Worm (Caenorhabditis elegans) whole organism, L4 larva: ENCODE results near the gene acs-19.
A peak's percentile ranks its signal among the peaks of the same experiment; 100 is the strongest.

ENCODE experiments used
- F10B5.3 ChIP-seq: sonication (generic microtip); optimal IDR thresholded peaks from 2 replicates; lab custom pipeline; 2016; ENCODE audit warnings: mild to moderate bottlenecking, missing genetic modification characterization, missing compliant biosample characterization
- F49E8.2 ChIP-seq: sonication (generic microtip); optimal IDR thresholded peaks from 2 replicates; lab custom pipeline; 2016; ENCODE audit warnings: missing compliant biosample characterization, mild to moderate bottlenecking, missing genetic modification characterization, borderline replicate concordance
- T20F7.1 ChIP-seq: fragments of 200-800 bp; sonication (Bioruptor generic); optimal IDR thresholded peaks from 2 replicates; lab custom pipeline; 2018; ENCODE audit warnings: mild to moderate bottlenecking, missing genetic modification characterization, missing compliant biosample characterization
- Y48G9A.11 ChIP-seq: fragments of 200-800 bp; sonication (Bioruptor generic); IDR thresholded peaks from 2 replicates; pipeline ENCODE4 v1.3.6; 2022; ENCODE audit warnings: missing genetic modification reagents, missing genetic modification characterization, missing compliant biosample characterization
- Y75B8A.6 ChIP-seq: fragments of 200-800 bp; sonication (Bioruptor generic); IDR thresholded peaks from 2 replicates; pipeline ENCODE4 v1.3.6; 2022; ENCODE audit warnings: missing genetic modification reagents, missing genetic modification characterization, missing compliant biosample characterization
- aha-1 ChIP-seq: fragments of 150-350 bp; peaks from one replicate; lab custom pipeline; 2014; ENCODE audit warnings: missing biosample characterization, missing genetic modification characterization
- ama-1 ChIP-seq: fragments of 150-350 bp; optimal IDR thresholded peaks from 2 replicates; lab custom pipeline; 2014; ENCODE audit warnings: inconsistent platforms, mixed read lengths
- ceh-20 ChIP-seq: fragments of 200-800 bp; sonication (Bioruptor generic); IDR thresholded peaks from 2 replicates; pipeline ENCODE4 v1.3.6; 2022; ENCODE audit warnings: missing genetic modification reagents, missing genetic modification characterization, missing compliant biosample characterization
- ceh-62 ChIP-seq: sonication (generic microtip); optimal IDR thresholded peaks from 2 replicates; lab custom pipeline; 2017; ENCODE audit warnings: missing biosample characterization, missing genetic modification characterization
- ceh-82 ChIP-seq: sonication (generic microtip); optimal IDR thresholded peaks from 2 replicates; lab custom pipeline; 2017; ENCODE audit warnings: missing biosample characterization, missing genetic modification characterization
- ces-1 ChIP-seq: fragments of 150-350 bp; sonication (generic microtip); optimal IDR thresholded peaks from 4 replicates; lab custom pipeline; 2014; ENCODE audit warnings: missing biosample characterization, missing genetic modification reagents, missing genetic modification characterization
- cey-2 ChIP-seq: sonication (generic microtip); optimal IDR thresholded peaks from 3 replicates; lab custom pipeline; 2017; ENCODE audit warnings: missing genetic modification characterization, mild to moderate bottlenecking, missing compliant biosample characterization, antibody characterized with exemption, borderline replicate concordance; ENCODE audit not compliant: insufficient read depth
- ctbp-1 ChIP-seq: fragments of 200-800 bp; sonication (Bioruptor generic); IDR thresholded peaks from 2 replicates; pipeline ENCODE4 v1.3.6; 2022; ENCODE audit warnings: missing genetic modification reagents, missing genetic modification characterization, missing compliant biosample characterization
- daf-16 ChIP-seq, 3 experiments: sonication (generic microtip); optimal IDR thresholded peaks; 2 replicates each; lab custom pipeline; 2016 to 2017; ENCODE audit warnings: missing genetic modification characterization in 3 of 3, missing genetic modification reagents in 3 of 3, mild to moderate bottlenecking in 2 of 3, missing compliant biosample characterization in 2 of 3, missing biosample characterization in 1 of 3, moderate library complexity in 1 of 3
- daf-19 ChIP-seq: fragments of 200-800 bp; sonication (Bioruptor generic); conservative IDR thresholded peaks from 2 replicates; pipeline ENCODE4 v1.3.6; 2022; ENCODE audit warnings: missing genetic modification characterization, missing compliant biosample characterization
- daf-8 ChIP-seq: fragments of 200-800 bp; sonication (Bioruptor generic); IDR thresholded peaks from 2 replicates; pipeline ENCODE4 v1.3.6; 2022; ENCODE audit warnings: missing genetic modification characterization, missing compliant biosample characterization
- dmd-9 ChIP-seq: fragments of 200-800 bp; sonication (Bioruptor generic); IDR thresholded peaks from 2 replicates; pipeline ENCODE4 v1.3.6; 2022; ENCODE audit warnings: missing genetic modification reagents, missing genetic modification characterization, missing compliant biosample characterization
- dpl-1 ChIP-seq: fragments of 150-350 bp; optimal IDR thresholded peaks from 2 replicates; lab custom pipeline; 2014; ENCODE audit warnings: missing biosample characterization, missing genetic modification reagents, missing genetic modification characterization
- duxl-1 ChIP-seq: sonication (generic microtip); optimal IDR thresholded peaks from 2 replicates; lab custom pipeline; 2016; ENCODE audit warnings: mild to moderate bottlenecking, missing genetic modification characterization, moderate library complexity, missing compliant biosample characterization; ENCODE audit not compliant: poor library complexity
- dve-1 ChIP-seq: sonication (generic microtip); optimal IDR thresholded peaks from 2 replicates; lab custom pipeline; 2017; ENCODE audit warnings: antibody characterized with exemption, mild to moderate bottlenecking, missing genetic modification characterization, missing compliant biosample characterization; ENCODE audit not compliant: insufficient read depth
- fkh-10 ChIP-seq: fragments of 150-350 bp; optimal IDR thresholded peaks from 2 replicates; lab custom pipeline; 2014; ENCODE audit warnings: missing biosample characterization, missing genetic modification reagents, missing genetic modification characterization
- fos-1 ChIP-seq: fragments of 150-350 bp; optimal IDR thresholded peaks from 2 replicates; lab custom pipeline; 2014; ENCODE audit warnings: missing biosample characterization, missing genetic modification characterization
- gei-8 ChIP-seq: fragments of 200-800 bp; sonication (Bioruptor generic); optimal IDR thresholded peaks from 2 replicates; lab custom pipeline; 2018; ENCODE audit warnings: mild to moderate bottlenecking, missing genetic modification characterization, missing compliant biosample characterization
- hlh-11 ChIP-seq: fragments of 200-800 bp; sonication (Bioruptor generic); optimal IDR thresholded peaks from 2 replicates; lab custom pipeline; 2018; ENCODE audit warnings: mild to moderate bottlenecking, missing genetic modification characterization, missing compliant biosample characterization
- hlh-30 ChIP-seq: sonication (generic microtip); optimal IDR thresholded peaks from 2 replicates; lab custom pipeline; 2017; ENCODE audit warnings: antibody characterized with exemption, mild to moderate bottlenecking, missing genetic modification characterization, missing compliant biosample characterization; ENCODE audit not compliant: insufficient read depth
- hmg-1.1 ChIP-seq: fragments of 200-800 bp; sonication (Bioruptor generic); IDR thresholded peaks from 2 replicates; pipeline ENCODE4 v1.3.6; 2022; ENCODE audit warnings: missing genetic modification reagents, missing genetic modification characterization, missing compliant biosample characterization
- lim-7 ChIP-seq: fragments of 200-800 bp; sonication (Bioruptor generic); IDR thresholded peaks from 2 replicates; pipeline ENCODE4 v1.3.6; 2022; ENCODE audit warnings: missing genetic modification characterization, missing compliant biosample characterization
- lin-1 ChIP-seq: fragments of 200-800 bp; sonication (Bioruptor generic); IDR thresholded peaks from 2 replicates; pipeline ENCODE4 v1.3.6; 2022; ENCODE audit warnings: missing genetic modification reagents, missing genetic modification characterization, missing compliant biosample characterization
- lin-15B ChIP-seq: fragments of 150-350 bp; sonication (generic microtip); optimal IDR thresholded peaks from 3 replicates; lab custom pipeline; 2014; ENCODE audit warnings: missing biosample characterization, missing genetic modification characterization
- lir-3 ChIP-seq: sonication (generic microtip); optimal IDR thresholded peaks from 2 replicates; lab custom pipeline; 2016; ENCODE audit warnings: mild to moderate bottlenecking, missing genetic modification characterization, missing compliant biosample characterization
- lsy-2 ChIP-seq, 2 experiments: fragments of 150-350 bp in 1 of 2; sonication (generic microtip) in 1 of 2; optimal IDR thresholded peaks; 2 replicates each; lab custom pipeline; 2014 to 2017; ENCODE audit warnings: missing biosample characterization in 2 of 2, missing genetic modification characterization in 2 of 2
- madf-9 ChIP-seq: fragments of 200-800 bp; sonication (Bioruptor generic); conservative IDR thresholded peaks from 2 replicates; pipeline ENCODE4 v1.3.6; 2022; ENCODE audit warnings: missing genetic modification reagents, missing genetic modification characterization, missing compliant biosample characterization
- mdt-29 ChIP-seq: fragments of 200-800 bp; sonication (Bioruptor generic); IDR thresholded peaks from 2 replicates; pipeline ENCODE4 v1.3.6; 2022; ENCODE audit warnings: missing genetic modification reagents, missing genetic modification characterization, missing compliant biosample characterization
- mep-1 ChIP-seq: fragments of 150-350 bp; sonication (generic microtip); optimal IDR thresholded peaks from 3 replicates; lab custom pipeline; 2014; ENCODE audit warnings: missing biosample characterization, missing genetic modification characterization
- mxl-2 ChIP-seq: fragments of 200-800 bp; sonication (Bioruptor generic); conservative IDR thresholded peaks from 2 replicates; pipeline ENCODE4 v1.3.6; 2022; ENCODE audit warnings: missing genetic modification reagents, missing genetic modification characterization, missing compliant biosample characterization
- nhr-11 ChIP-seq: fragments of 150-350 bp; optimal IDR thresholded peaks from 2 replicates; lab custom pipeline; 2014; ENCODE audit warnings: missing biosample characterization, missing genetic modification characterization
- nhr-111 ChIP-seq: fragments of 200-800 bp; sonication (Bioruptor generic); optimal IDR thresholded peaks from 2 replicates; lab custom pipeline; 2018; ENCODE audit warnings: mild to moderate bottlenecking, missing genetic modification characterization, missing compliant biosample characterization
- nhr-237 ChIP-seq: sonication (generic microtip); optimal IDR thresholded peaks from 2 replicates; lab custom pipeline; 2017; ENCODE audit warnings: missing biosample characterization, missing genetic modification characterization
- nhr-77 ChIP-seq: fragments of 150-350 bp; optimal IDR thresholded peaks from 2 replicates; lab custom pipeline; 2014; ENCODE audit warnings: missing biosample characterization, missing genetic modification characterization
- rbr-2 ChIP-seq: sonication (generic microtip); optimal IDR thresholded peaks from 2 replicates; lab custom pipeline; 2016; ENCODE audit warnings: missing genotype, missing genetic modification characterization, missing compliant biosample characterization
- saeg-2 ChIP-seq: fragments of 200-800 bp; sonication (Bioruptor generic); IDR thresholded peaks from 2 replicates; pipeline ENCODE4 v1.3.6; 2022; ENCODE audit warnings: missing genetic modification reagents, missing genetic modification characterization, missing compliant biosample characterization
- set-16 ChIP-seq: fragments of 200-800 bp; sonication (Bioruptor generic); IDR thresholded peaks from 2 replicates; pipeline ENCODE4 v1.3.6; 2022; ENCODE audit warnings: missing genetic modification reagents, missing genetic modification characterization, missing compliant biosample characterization
- spr-1 ChIP-seq: sonication (generic microtip); optimal IDR thresholded peaks from 2 replicates; lab custom pipeline; 2016; ENCODE audit warnings: mild to moderate bottlenecking, missing genetic modification characterization, missing compliant biosample characterization
- spr-3 ChIP-seq: fragments of 200-800 bp; sonication (Bioruptor generic); optimal IDR thresholded peaks from 2 replicates; lab custom pipeline; 2018; ENCODE audit warnings: mild to moderate bottlenecking, missing genetic modification characterization, missing compliant biosample characterization
- tra-1 ChIP-seq: fragments of 200-800 bp; sonication (Bioruptor generic); IDR thresholded peaks from 2 replicates; pipeline ENCODE4 v1.3.6; 2022; ENCODE audit warnings: missing genetic modification reagents, missing genetic modification characterization, missing compliant biosample characterization
- unc-130 ChIP-seq: sonication (generic microtip); optimal IDR thresholded peaks from 2 replicates; lab custom pipeline; 2016; ENCODE audit warnings: missing genetic modification reagents, missing genetic modification characterization, missing compliant biosample characterization
- zfp-3 ChIP-seq: fragments of 200-800 bp; sonication (Bioruptor generic); conservative IDR thresholded peaks from 2 replicates; pipeline ENCODE4 v1.3.6; 2022; ENCODE audit warnings: missing genetic modification reagents, missing genetic modification characterization, missing compliant biosample characterization
- zip-2 ChIP-seq: fragments of 150-350 bp; optimal IDR thresholded peaks from 2 replicates; lab custom pipeline; 2014; ENCODE audit warnings: missing biosample characterization, missing genetic modification characterization
- ztf-11 ChIP-seq: fragments of 150-350 bp; optimal IDR thresholded peaks from 2 replicates; lab custom pipeline; 2014; ENCODE audit warnings: missing biosample characterization, missing genetic modification characterization

acs-19 gene

ce11 chrIII:3863814-3864507 is at the start of gene acs-19:
acs-19 (plus strand) TSS chrIII:3864489.
- TF ChIP-seq daf-8 (GFP tag; lab: Robert Waterston, UW) (no peak), lin-1 (GFP tag; lab: Robert Waterston, UW) (no peak; the same call in 1 of the 2 replicates), nhr-11 (no peak), zip-2 (tag; lab: Kevin White, UChicago) (no peak), rbr-2 (tag; lab: Kevin White, UChicago) (peak; percentile 9), F10B5.3 (tag; lab: Kevin White, UChicago) (no peak), cey-2 (tag; lab: Kevin White, UChicago) (no peak), unc-130 (GFP tag; lab: Kevin White, UChicago) (no peak), tra-1 (GFP tag; lab: Robert Waterston, UW) (no peak), fos-1 (no peak), dve-1 (tag; lab: Kevin White, UChicago) (peak; percentile 25), F49E8.2 (no peak), ctbp-1 (GFP tag; lab: Robert Waterston, UW) (no peak), nhr-111 (no peak), hmg-1.1 (no peak), mdt-29 (no peak), Y48G9A.11 (GFP tag; lab: Robert Waterston, UW) (0 out of 2 replicates have a peak, but pooled peaks have one; percentile 25), daf-16 (GFP tag; optimal IDR thresholded peaks at IDR 0.05; lab: Kevin White, UChicago) (no peak), daf-16 (tag; optimal IDR thresholded peaks at IDR 0.05; lab: Kevin White, UChicago) (peak; percentile 4), hlh-30 (tag; lab: Kevin White, UChicago) (peak; percentile 1), spr-3 (GFP tag; lab: Kevin White, UChicago) (no peak), ces-1 (GFP tag; lab: Kevin White, UChicago) (peak; percentile 87), mxl-2 (GFP tag; lab: Robert Waterston, UW) (no peak), aha-1 (tag; lab: Kevin White, UChicago) (peak; percentile 95), ceh-62 (tag; lab: Kevin White, UChicago) (no peak), daf-19 (GFP tag; lab: Robert Waterston, UW) (no peak), mep-1 (tag; lab: Kevin White, UChicago) (peak; percentile 29), ceh-82 (tag; lab: Kevin White, UChicago) (no peak), ztf-11 (tag; lab: Kevin White, UChicago) (no peak), Y75B8A.6 (GFP tag; lab: Robert Waterston, UW) (no peak), zfp-3 (GFP tag; lab: Robert Waterston, UW) (0 out of 2 replicates have a peak, but pooled peaks have one; percentile 19), duxl-1 (tag; lab: Kevin White, UChicago) (no peak), ama-1 (lab: Kevin White, UChicago) (no peak), fkh-10 (GFP tag; lab: Kevin White, UChicago) (no peak), spr-1 (tag; lab: Kevin White, UChicago) (no peak), ceh-20 (no peak), saeg-2 (GFP tag; lab: Robert Waterston, UW) (no peak), madf-9 (GFP tag; lab: Robert Waterston, UW) (no peak), nhr-237 (tag; lab: Kevin White, UChicago) (no peak), lir-3 (tag; lab: Kevin White, UChicago) (no peak), nhr-77 (tag; lab: Kevin White, UChicago) (no peak), set-16 (GFP tag; lab: Robert Waterston, UW) (no peak), lsy-2 (tag; optimal IDR thresholded peaks at IDR 0.05; lab: Kevin White, UChicago) (peak in 1 of 2 experiments; percentile 34), T20F7.1 (GFP tag; lab: Kevin White, UChicago) (no peak), lin-15B (tag; lab: Kevin White, UChicago) (no peak), hlh-11 (tag; lab: Kevin White, UChicago) (peak; percentile 17), gei-8 (GFP tag; lab: Kevin White, UChicago) (peak; percentile 7), dpl-1 (no peak), dmd-9 (GFP tag; lab: Robert Waterston, UW) (no peak), lim-7 (no peak)
